1 fruit fly cellular context compared by ENCODE assay signal in the genomic region with DNA sequence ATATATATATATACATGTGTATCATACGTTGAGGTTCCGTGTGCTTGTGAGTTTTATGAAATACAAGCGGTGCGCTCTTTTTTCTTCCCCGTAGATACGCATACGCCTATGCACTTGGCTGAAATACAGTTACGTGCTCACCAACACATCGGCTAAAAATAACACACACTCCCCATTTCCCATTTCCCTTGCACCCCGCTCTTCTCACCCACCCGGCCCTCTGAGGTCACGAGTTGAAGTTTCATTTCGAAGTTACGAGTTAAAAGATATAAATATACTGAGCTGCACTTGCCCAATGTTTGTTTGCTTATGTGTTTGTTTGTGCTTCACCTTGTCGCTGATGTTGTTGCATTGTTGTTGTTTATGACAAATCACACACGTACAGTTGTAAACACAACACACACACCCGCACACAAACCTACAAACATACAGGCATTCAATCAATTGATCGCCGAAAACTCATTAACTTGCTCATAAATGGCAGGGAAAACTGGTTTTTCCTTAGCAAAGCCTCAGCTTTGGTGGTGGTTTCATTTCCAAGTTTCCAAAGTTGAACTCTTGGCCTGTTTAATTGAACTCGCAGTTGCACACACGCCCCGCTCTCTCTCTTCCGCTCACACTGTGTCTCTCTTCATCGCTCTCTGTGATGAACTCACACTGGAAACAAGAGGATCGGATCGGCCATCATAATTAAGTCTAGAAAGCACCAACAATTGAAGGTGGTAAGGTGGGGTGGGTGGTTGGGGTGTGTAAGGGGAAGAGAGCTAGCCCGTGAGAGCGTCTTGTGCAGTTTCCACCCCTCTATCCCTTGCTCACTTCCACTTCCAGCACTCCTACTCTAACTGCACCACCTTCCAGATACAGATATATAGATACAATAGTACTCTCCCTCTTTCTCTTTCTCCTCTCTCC.
TF ChIP-seq lines count a peak whose summit lies in the region.

No protein-coding gene starts in this region.

TF ChIP-seq in whole organism, embryonic, 481 proteins besides CTCF, POLR2A, EP300 and RAD21 (continued from another document):
- TF ChIP-seq CG8290 (GFP tag; optimal IDR thresholded peaks at IDR 0.05; lab: Kevin White, UChicago) (no peak), CG8290 (tag; optimal IDR thresholded peaks at IDR 0.05; lab: Kevin White, UChicago) (peak in 1 of 2 experiments; percentile 49), CG6254 (GFP tag; optimal IDR thresholded peaks at IDR 0.05; lab: Kevin White, UChicago) (no peak), BEAF-32 (GFP tag; optimal IDR thresholded peaks at IDR 0.05; lab: Kevin White, UChicago) (no peak), peb (GFP tag; IDR thresholded peaks at IDR 0.05; lab: Robert Waterston, UW) (no peak), CG5245 (GFP tag; optimal IDR thresholded peaks at IDR 0.05; lab: Kevin White, UChicago) (no peak), Bteb2 (GFP tag; optimal IDR thresholded peaks at IDR 0.05; lab: Kevin White, UChicago) (no peak), CG4617 (GFP tag; optimal IDR thresholded peaks at IDR 0.05; lab: Kevin White, UChicago; ENCODE audit: borderline replicate concordance) (no peak), CG3281 (GFP tag; optimal IDR thresholded peaks at IDR 0.05; lab: Kevin White, UChicago) (no peak), dan (GFP tag; IDR thresholded peaks at IDR 0.05; lab: Robert Waterston, UW) (no peak), CG2116 (GFP tag; optimal IDR thresholded peaks at IDR 0.05; lab: Kevin White, UChicago) (no peak), hb (GFP tag; IDR thresholded peaks at IDR 0.05; lab: Robert Waterston, UW; ENCODE audit: partially characterized antibody) (no peak), vfl (GFP tag; optimal IDR thresholded peaks at IDR 0.05; lab: Kevin White, UChicago) (no peak), CG14050 (GFP tag; IDR thresholded peaks at IDR 0.05; lab: Robert Waterston, UW) (no peak), CG7745 (tag; optimal IDR thresholded peaks at IDR 0.05; lab: Kevin White, UChicago) (no peak), CG17359 (tag; optimal IDR thresholded peaks at IDR 0.05; lab: Kevin White, UChicago) (peak; percentile 4), bsh (GFP tag; optimal IDR thresholded peaks at IDR 0.05; lab: Kevin White, UChicago) (peak in 1 of 2 experiments; percentile 3), CG9876 (GFP tag; optimal IDR thresholded peaks at IDR 0.05; lab: Kevin White, UChicago) (no peak), Dek (tag; optimal IDR thresholded peaks at IDR 0.05; lab: Kevin White, UChicago) (no peak), HLH4C (GFP tag; IDR thresholded peaks at IDR 0.05; lab: Robert Waterston, UW; ENCODE audit: partially characterized antibody) (no peak), tll (GFP tag; optimal IDR thresholded peaks at IDR 0.05; lab: Kevin White, UChicago) (no peak), nmo (GFP tag; optimal IDR thresholded peaks at IDR 0.05; lab: Kevin White, UChicago) (no peak), Antp (GFP tag; optimal IDR thresholded peaks at IDR 0.05; lab: Kevin White, UChicago) (no peak), CG8281 (tag; optimal IDR thresholded peaks at IDR 0.05; lab: Kevin White, UChicago) (no peak), dmrt11E (tag; optimal IDR thresholded peaks at IDR 0.05; lab: Kevin White, UChicago) (no peak), oc (tag; optimal IDR thresholded peaks at IDR 0.05; lab: Kevin White, UChicago) (peak; percentile 30), unc-4 (GFP tag; IDR thresholded peaks at IDR 0.05; lab: Robert Waterston, UW; ENCODE audit: partially characterized antibody) (no peak), disco-r (GFP tag; optimal IDR thresholded peaks at IDR 0.05; lab: Kevin White, UChicago) (no peak), CG2129 (GFP tag; IDR thresholded peaks at IDR 0.05; lab: Robert Waterston, UW; ENCODE audit: partially characterized antibody) (no peak), CG13287 (GFP tag; IDR thresholded peaks at IDR 0.05; lab: Robert Waterston, UW; ENCODE audit: partially characterized antibody) (no peak), eve (GFP tag; optimal IDR thresholded peaks at IDR 0.05; lab: Kevin White, UChicago) (no peak), CG31365 (tag; optimal IDR thresholded peaks at IDR 0.05; lab: Kevin White, UChicago) (no peak), Dip2 (GFP tag; IDR thresholded peaks at IDR 0.05; lab: Robert Waterston, UW) (no peak), org-1 (GFP tag; optimal IDR thresholded peaks at IDR 0.05; lab: Kevin White, UChicago) (no peak), CG10366 (GFP tag; IDR thresholded peaks at IDR 0.05; lab: Robert Waterston, UW) (no peak), CG15011 (GFP tag; optimal IDR thresholded peaks at IDR 0.05; lab: Kevin White, UChicago) (no peak), sima (GFP tag; optimal IDR thresholded peaks at IDR 0.05; lab: Kevin White, UChicago) (no peak), Scr (GFP tag; IDR thresholded peaks at IDR 0.05; lab: Robert Waterston, UW; ENCODE audit: partially characterized antibody) (no peak), CG11398 (GFP tag; optimal IDR thresholded peaks at IDR 0.05; lab: Kevin White, UChicago) (no peak), CG7963 (GFP tag; IDR thresholded peaks at IDR 0.05; lab: Robert Waterston, UW; ENCODE audit: partially characterized antibody) (no peak), Gsc (GFP tag; IDR thresholded peaks at IDR 0.05; lab: Robert Waterston, UW) (no peak), CG5180 (GFP tag; optimal IDR thresholded peaks at IDR 0.05; lab: Kevin White, UChicago) (no peak), bigmax (GFP tag; optimal IDR thresholded peaks at IDR 0.05; lab: Kevin White, UChicago) (no peak), kni (GFP tag; optimal IDR thresholded peaks at IDR 0.05; lab: Kevin White, UChicago) (peak; percentile 88), ham (GFP tag; IDR thresholded peaks at IDR 0.05; lab: Robert Waterston, UW) (no peak), Atf-2 (GFP tag; optimal IDR thresholded peaks at IDR 0.05; lab: Kevin White, UChicago) (no peak), CG7556 (GFP tag; optimal IDR thresholded peaks at IDR 0.05; lab: Kevin White, UChicago) (no peak), CG8089 (GFP tag; optimal IDR thresholded peaks at IDR 0.05; lab: Kevin White, UChicago) (no peak), lmd (GFP tag; IDR thresholded peaks at IDR 0.05; lab: Robert Waterston, UW) (no peak), CG1233 (GFP tag; optimal IDR thresholded peaks at IDR 0.05; lab: Kevin White, UChicago) (no peak), YL-1 (GFP tag; optimal IDR thresholded peaks at IDR 0.05; lab: Kevin White, UChicago) (no peak), CG7271 (tag; optimal IDR thresholded peaks at IDR 0.05; lab: Kevin White, UChicago) (no peak), Oli (tag; optimal IDR thresholded peaks at IDR 0.05; lab: Kevin White, UChicago) (no peak), vvl (GFP tag; IDR thresholded peaks at IDR 0.05; lab: Robert Waterston, UW) (no peak), CG31388 (GFP tag; optimal IDR thresholded peaks at IDR 0.05; lab: Kevin White, UChicago) (no peak), gro (GFP tag; optimal IDR thresholded peaks at IDR 0.05; lab: Kevin White, UChicago) (no peak), Xbp1 (GFP tag; optimal IDR thresholded peaks at IDR 0.05; lab: Kevin White, UChicago) (no peak), CG4282 (GFP tag; optimal IDR thresholded peaks at IDR 0.05; lab: Kevin White, UChicago) (no peak), pros (GFP tag; optimal IDR thresholded peaks at IDR 0.05; lab: Kevin White, UChicago) (peak; percentile 99), CG11247 (GFP tag; IDR thresholded peaks at IDR 0.05; lab: Robert Waterston, UW) (no peak), CG15073 (GFP tag; optimal IDR thresholded peaks at IDR 0.05; lab: Kevin White, UChicago) (no peak), CG17385 (GFP tag; optimal IDR thresholded peaks at IDR 0.05; lab: Kevin White, UChicago) (no peak), fd96Cb (tag; optimal IDR thresholded peaks at IDR 0.05; lab: Kevin White, UChicago) (no peak), CG11696 (GFP tag; IDR thresholded peaks at IDR 0.05; lab: Robert Waterston, UW) (no peak), CG31441 (GFP tag; IDR thresholded peaks at IDR 0.05; lab: Robert Waterston, UW) (no peak), Hr3 (GFP tag; optimal IDR thresholded peaks at IDR 0.05; lab: Kevin White, UChicago) (no peak), CG8924 (tag; optimal IDR thresholded peaks at IDR 0.05; lab: Kevin White, UChicago) (no peak), Eip74EF (GFP tag; optimal IDR thresholded peaks at IDR 0.05; lab: Kevin White, UChicago) (no peak), ftz-f1 (GFP tag; optimal IDR thresholded peaks at IDR 0.05; lab: Kevin White, UChicago) (no peak)
